Worm (Caenorhabditis elegans): Measurements from ENCODE around the gene oac-21.

- TF ChIP-seq him-1 (tag; optimal IDR thresholded peaks at IDR 0.05) (no peak), dao-5 (tag; optimal IDR thresholded peaks at IDR 0.05) (no peak)
These were observed 20.1 kb downstream of the oac-21 start, which contains the start of gene F56D6.13 for ce11 chrIV:3909114-3909513.
